Worm (Caenorhabditis elegans) whole organism, L3 larva: ENCODE data around the gene clec-161.

Experiments used
- ama-1 ChIP-seq: fragments of 150-350 bp; optimal IDR thresholded peaks from 2 replicates; lab custom pipeline; 2018
- ceh-82 ChIP-seq: fragments of 150-350 bp; optimal IDR thresholded peaks from 2 replicates; lab custom pipeline; 2014; ENCODE audit warnings: missing biosample characterization, missing genetic modification characterization
- elt-3 ChIP-seq, 3 experiments: fragments of 150-350 bp in 1 of 3; sonication (generic microtip) in 2 of 3; optimal IDR thresholded peaks; 2 replicates in 2 of 3; 4 replicates in 1 of 3; lab custom pipeline; 2014 to 2017; ENCODE audit warnings: missing biosample characterization in 3 of 3, missing genetic modification characterization in 3 of 3
- lin-39 ChIP-seq: fragments of 150-350 bp; optimal IDR thresholded peaks from 2 replicates; lab custom pipeline; 2018; ENCODE audit warnings: missing biosample characterization, missing genetic modification reagents, missing genetic modification characterization
- nfya-1 ChIP-seq: sonication (generic microtip); optimal IDR thresholded peaks from 2 replicates; lab custom pipeline; 2017; ENCODE audit warnings: missing genetic modification characterization, mild to moderate bottlenecking, missing compliant biosample characterization, antibody characterized with exemption, moderate library complexity; ENCODE audit not compliant: insufficient read depth
- skn-1 ChIP-seq: fragments of 150-350 bp; optimal IDR thresholded peaks from 2 replicates; lab custom pipeline; 2014; ENCODE audit warnings: missing biosample characterization, missing genetic modification characterization

DNA sequence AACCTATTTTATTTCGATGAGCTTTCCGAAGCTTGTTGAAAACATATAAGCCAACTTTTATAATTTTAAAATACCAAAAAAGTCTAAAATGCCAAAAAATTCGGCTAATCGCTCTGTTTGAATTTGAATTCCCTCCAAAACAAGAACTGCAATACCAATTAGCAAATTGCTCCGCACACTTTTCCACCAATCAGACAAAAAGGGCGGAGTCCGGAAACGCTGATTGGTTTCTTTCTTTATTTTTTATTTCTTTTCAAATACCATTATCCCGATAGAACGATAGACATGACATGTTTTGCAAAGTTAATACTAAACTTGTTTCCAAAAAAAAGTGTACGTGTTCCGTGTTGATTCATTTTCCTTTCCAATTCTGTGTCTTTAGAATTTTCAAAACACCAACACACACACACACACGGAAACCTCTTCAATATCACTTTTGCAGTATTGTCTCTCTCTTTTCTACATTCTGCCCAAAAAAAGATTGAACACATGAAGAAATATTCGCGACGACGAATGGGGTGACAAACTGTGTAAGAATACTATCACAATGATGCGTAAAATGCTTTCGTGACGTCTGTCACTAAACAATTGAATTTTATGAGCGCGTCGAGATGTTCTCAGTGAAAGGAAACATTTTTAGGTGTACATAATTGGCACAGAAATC lies 9.2 kb upstream of the clec-161 start:
- TF ChIP-seq elt-3 (tag; optimal IDR thresholded peaks at IDR 0.05; lab: Kevin White, UChicago) = no peak
- no peak for TF ChIP-seq skn-1
- TF ChIP-seq ceh-82 (tag; lab: Kevin White, UChicago) = no peak
- TF ChIP-seq lin-39 = no peak
- TF ChIP-seq ama-1 (lab: Kevin White, UChicago) = no peak
- peak; percentile 91 for TF ChIP-seq nfya-1 (tag; lab: Kevin White, UChicago)
